Worm (Caenorhabditis elegans) whole organism, late embryonic: ENCODE measurements around the gene M176.11.
"Not testable (repeated sequence)": the region's sequence is repeated elsewhere in the genome, so short reads cannot be mapped to it uniquely, and the experiment has no call there.

Source experiments
- ceh-22 ChIP-seq: sonication (generic microtip); optimal IDR thresholded peaks from 2 replicates; lab custom pipeline; 2017; ENCODE audit warnings: missing biosample characterization, missing genetic modification characterization
- eyg-1 ChIP-seq: sonication (generic microtip); optimal IDR thresholded peaks from 2 replicates; lab custom pipeline; 2016; ENCODE audit warnings: missing genotype, missing genetic modification characterization, missing compliant biosample characterization
- sox-2 ChIP-seq: fragments of 200-800 bp; sonication (Bioruptor generic); IDR thresholded peaks from 2 replicates; pipeline ENCODE4 v1.3.6; 2022; ENCODE audit warnings: missing genetic modification reagents, missing genetic modification characterization, missing compliant biosample characterization

DNA sequence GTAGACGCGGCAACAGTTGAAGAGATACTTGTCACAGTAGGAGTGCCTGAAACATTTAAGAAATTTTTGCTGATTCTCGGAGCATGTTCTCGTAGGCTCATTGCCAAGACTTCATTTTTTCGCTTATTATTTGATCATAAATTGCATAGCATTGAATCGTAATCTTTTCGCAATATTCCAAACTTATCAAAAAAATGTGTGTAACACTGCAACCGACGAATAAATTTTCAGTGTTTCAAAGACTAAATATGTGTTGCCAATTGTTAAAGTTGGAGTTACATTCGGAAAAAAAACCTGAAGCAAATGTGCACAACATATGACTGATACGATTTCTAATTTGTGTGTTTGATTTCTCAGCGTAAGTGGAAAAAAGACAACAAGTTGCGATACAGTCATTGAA is 37.4 kb downstream of the M176.11 start, which contains the start of gene R09D1.14:
- TF ChIP-seq eyg-1 (tag; lab: Kevin White, UChicago); sox-2 (GFP tag; lab: Robert Waterston, UW); ceh-22 (tag; lab: Kevin White, UChicago): not testable (repeated sequence)
